Worm (Caenorhabditis elegans): ENCODE results near the gene gtf-2H1.

ce11 chrIV:244843-245242, 13.3 kb upstream of the gtf-2H1 start, which contains the start of gene aass-1:
- no peak for TF ChIP-seq T23F11.4 (GFP tag; optimal IDR thresholded peaks at IDR 0.05)
- no peak for TF ChIP-seq che-1 (tag; optimal IDR thresholded peaks at IDR 0.05)
- no peak for TF ChIP-seq hlh-8 (tag; optimal IDR thresholded peaks at IDR 0.05)
- TF ChIP-seq unc-55 (GFP tag; optimal IDR thresholded peaks at IDR 0.05) = no peak
- no peak for TF ChIP-seq unc-86 (tag; optimal IDR thresholded peaks at IDR 0.05)
- no peak for TF ChIP-seq lin-11 (tag; optimal IDR thresholded peaks at IDR 0.05)
- no peak for TF ChIP-seq ama-1 (optimal IDR thresholded peaks at IDR 0.05)
- TF ChIP-seq nhr-11 (tag; optimal IDR thresholded peaks at IDR 0.05) = no peak
- TF ChIP-seq sox-4 (tag; optimal IDR thresholded peaks at IDR 0.05) = no peak
- no peak for TF ChIP-seq pat-9 (tag; optimal IDR thresholded peaks at IDR 0.05)
- no peak for TF ChIP-seq ceh-34 (tag; optimal IDR thresholded peaks at IDR 0.05)
- TF ChIP-seq syd-9 (tag; optimal IDR thresholded peaks at IDR 0.05) = no peak
- no peak for TF ChIP-seq ceh-48 (tag; optimal IDR thresholded peaks at IDR 0.05)

All from whole organism, late embryonic.